Fruit fly (Drosophila melanogaster): ENCODE measurements around the gene CG34435.

dm6 chrX:5638588-5638987 lies 24.3 kb upstream of the CG34435 start:
- no peak for TF ChIP-seq CG8478 (optimal IDR thresholded peaks at IDR 0.05)
- TF ChIP-seq CTCF (optimal IDR thresholded peaks at IDR 0.05), result no peak
